Worm (Caenorhabditis elegans): Measurements from ENCODE around the gene F19F10.3.

The F19F10.3 gene

DNA sequence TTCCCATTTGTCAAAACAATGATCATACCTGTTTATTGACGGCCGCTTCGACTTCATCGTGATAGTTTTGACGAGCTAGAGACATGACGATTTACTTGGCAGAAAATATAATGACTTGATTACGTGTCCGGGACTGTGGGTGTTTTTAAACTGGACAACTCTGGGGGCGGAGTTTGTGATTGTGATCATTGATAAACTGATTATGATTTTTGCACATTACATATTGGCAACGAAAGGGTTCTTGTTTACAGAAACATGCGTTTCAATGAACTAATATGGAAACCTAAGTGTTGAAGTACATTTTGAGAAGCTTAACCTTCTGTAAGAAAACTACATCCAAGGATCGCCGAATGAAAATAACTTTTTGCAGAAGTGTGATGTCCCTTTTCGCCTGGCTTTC lies 4.4 kb upstream of the F19F10.3 start, which contains the start of gene ftn-1:
Gene ftn-1, minus strand, starts transcription at position 101 of the 400 bp plus-strand sequence.
- TF ChIP-seq ceh-43 (GFP tag; optimal IDR thresholded peaks at IDR 0.05) (no peak), mab-5 (tag; optimal IDR thresholded peaks at IDR 0.05) (no peak), lin-13 (tag; optimal IDR thresholded peaks at IDR 0.05) (no peak), drap-1 (GFP tag; optimal IDR thresholded peaks at IDR 0.05) (no peak), zip-8 (tag; optimal IDR thresholded peaks at IDR 0.05) (no peak), ceh-83 (GFP tag; optimal IDR thresholded peaks at IDR 0.05) (no peak), nhr-76 (tag; optimal IDR thresholded peaks at IDR 0.05) (no peak), lsy-2 (tag; optimal IDR thresholded peaks at IDR 0.05) (no peak), unc-120 (tag; optimal IDR thresholded peaks at IDR 0.05; ENCODE audit: poor library complexity, severe bottlenecking) (no peak), unc-62 (GFP tag; optimal IDR thresholded peaks at IDR 0.05) (no peak), nhr-12 (tag; optimal IDR thresholded peaks at IDR 0.05) (no peak), snpc-4 (tag; optimal IDR thresholded peaks at IDR 0.05) (no peak), elt-3 (tag; optimal IDR thresholded peaks at IDR 0.05) (no peak), mep-1 (tag; optimal IDR thresholded peaks at IDR 0.05) (no peak), mls-2 (tag; optimal IDR thresholded peaks at IDR 0.05) (no peak)

DNA sequence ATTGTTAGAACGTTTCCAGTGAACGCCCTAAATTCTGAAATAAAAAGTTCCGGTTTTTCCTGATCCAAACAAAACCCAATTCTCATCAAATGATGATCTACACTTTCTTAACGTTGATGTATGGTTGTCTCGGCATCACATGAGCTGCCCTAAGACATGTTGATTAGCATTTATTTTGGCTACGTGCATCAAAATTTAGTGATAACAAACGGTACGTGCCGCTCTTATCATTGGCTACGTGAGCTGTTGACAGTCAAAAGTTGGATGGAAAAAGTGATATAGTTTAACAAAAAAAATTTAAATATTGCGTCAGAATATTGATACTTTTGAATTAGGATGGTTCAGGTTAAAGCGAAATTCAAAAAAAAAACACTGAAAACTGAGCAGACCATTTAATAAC lies 3.9 kb upstream of the F19F10.3 start:
- TF ChIP-seq elt-3 (tag; optimal IDR thresholded peaks at IDR 0.05) = no peak
- no peak for TF ChIP-seq mls-2 (tag; optimal IDR thresholded peaks at IDR 0.05)
- no peak for TF ChIP-seq flh-1 (GFP tag; optimal IDR thresholded peaks at IDR 0.05)
- TF ChIP-seq unc-62 (GFP tag; optimal IDR thresholded peaks at IDR 0.05) = no peak
- no peak for TF ChIP-seq elt-1 (tag; optimal IDR thresholded peaks at IDR 0.05; ENCODE audit: borderline replicate concordance, insufficient read depth)
- TF ChIP-seq zip-8 (tag; optimal IDR thresholded peaks at IDR 0.05) = no peak
- TF ChIP-seq sem-2 (GFP tag; optimal IDR thresholded peaks at IDR 0.05) = no peak
- TF ChIP-seq lsy-2 (tag; optimal IDR thresholded peaks at IDR 0.05) = no peak

DNA sequence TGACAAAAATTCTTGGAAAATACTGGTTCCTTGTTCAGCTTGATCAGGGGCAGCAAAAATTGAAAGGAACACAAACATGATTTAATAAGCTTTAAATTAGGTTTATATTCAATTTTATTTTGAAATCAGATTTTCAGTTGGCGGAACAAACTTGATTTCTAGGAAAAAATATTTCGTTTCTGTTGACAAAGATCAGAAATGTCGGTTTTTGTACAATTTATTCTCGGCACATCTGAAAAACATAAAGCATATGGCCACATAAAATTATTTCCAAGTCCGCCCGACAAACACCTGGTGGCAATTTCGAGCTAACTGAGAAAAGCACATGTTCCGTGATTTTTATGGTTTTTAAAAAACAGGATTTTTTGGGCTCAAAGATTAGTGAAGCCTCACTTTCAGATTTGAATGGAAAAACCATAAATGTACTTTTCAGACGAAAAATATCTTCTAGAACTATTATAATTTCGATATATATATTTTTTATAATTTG lies 2.0 kb downstream of the F19F10.3 start, which contains the start of gene ttr-10:
Gene ttr-10, minus strand, starts transcription at position 51 of the 490 bp plus-strand sequence.
- no peak for TF ChIP-seq unc-62 (GFP tag; optimal IDR thresholded peaks at IDR 0.05)
- TF ChIP-seq ceh-39 (tag; optimal IDR thresholded peaks at IDR 0.05) = no peak

DNA sequence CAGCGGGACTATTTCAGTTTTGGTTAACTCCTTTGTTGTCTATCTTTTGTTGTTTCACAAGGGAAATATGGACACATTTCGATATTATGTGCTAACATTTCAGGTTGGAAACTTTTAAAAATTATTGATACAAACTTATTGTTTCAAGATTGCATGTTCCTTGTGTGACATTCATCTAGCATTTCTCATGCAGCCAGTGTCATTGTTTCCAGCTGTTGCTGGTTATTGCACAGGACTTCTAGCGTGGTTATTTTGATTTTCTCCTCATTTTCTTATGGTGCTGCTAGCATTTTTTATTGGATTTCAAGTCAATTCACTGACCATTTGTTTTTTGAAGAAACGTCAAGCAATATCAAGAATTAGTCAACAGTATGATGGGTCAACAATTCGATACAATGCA lies 4.0 kb downstream of the F19F10.3 start:
- no peak for TF ChIP-seq zip-8 (tag; optimal IDR thresholded peaks at IDR 0.05)
- TF ChIP-seq ceh-83 (GFP tag; optimal IDR thresholded peaks at IDR 0.05) = no peak
- TF ChIP-seq flh-1 (GFP tag; optimal IDR thresholded peaks at IDR 0.05) = no peak
- TF ChIP-seq lin-32 (GFP tag; optimal IDR thresholded peaks at IDR 0.05) = no peak
- no peak for TF ChIP-seq cnd-1 (tag; optimal IDR thresholded peaks at IDR 0.05)

DNA sequence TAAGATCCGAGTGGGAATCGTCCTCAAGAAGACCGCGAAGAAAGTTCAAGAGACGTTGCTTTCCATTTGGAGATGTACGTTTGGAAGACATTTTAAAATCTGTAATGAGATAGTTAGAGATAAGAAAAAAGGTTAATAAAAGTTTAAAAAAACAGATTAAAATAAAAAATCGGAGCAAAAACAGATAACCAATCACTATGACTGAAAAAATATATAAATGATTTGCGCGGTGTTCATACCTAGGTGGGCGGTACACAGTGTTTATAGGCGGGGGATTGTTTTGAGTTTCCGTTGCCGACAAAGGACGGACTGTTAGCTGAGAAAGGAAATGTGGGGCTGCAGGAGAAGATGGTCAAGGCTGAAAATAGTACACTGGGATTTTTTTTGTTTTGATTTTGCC lies 6.8 kb downstream of the F19F10.3 start, which contains the start of gene ets-7:
Gene ets-7, minus strand, starts transcription at position 101 of the 400 bp plus-strand sequence.
- TF ChIP-seq flh-1 (GFP tag; optimal IDR thresholded peaks at IDR 0.05) (no peak), mep-1 (tag; optimal IDR thresholded peaks at IDR 0.05) (no peak), pha-4 (tag; optimal IDR thresholded peaks at IDR 0.05) (no peak), ceh-39 (tag; optimal IDR thresholded peaks at IDR 0.05) (no peak), hlh-1 (tag; optimal IDR thresholded peaks at IDR 0.05) (no peak), bed-3 (GFP tag; optimal IDR thresholded peaks at IDR 0.05) (no peak), M03D4.4 (tag; optimal IDR thresholded peaks at IDR 0.05) (no peak), unc-39 (tag; optimal IDR thresholded peaks at IDR 0.05) (no peak), unc-120 (tag; optimal IDR thresholded peaks at IDR 0.05; ENCODE audit: poor library complexity, severe bottlenecking) (no peak), nhr-28 (tag; optimal IDR thresholded peaks at IDR 0.05) (no peak), zip-8 (tag; optimal IDR thresholded peaks at IDR 0.05) (no peak)

DNA sequence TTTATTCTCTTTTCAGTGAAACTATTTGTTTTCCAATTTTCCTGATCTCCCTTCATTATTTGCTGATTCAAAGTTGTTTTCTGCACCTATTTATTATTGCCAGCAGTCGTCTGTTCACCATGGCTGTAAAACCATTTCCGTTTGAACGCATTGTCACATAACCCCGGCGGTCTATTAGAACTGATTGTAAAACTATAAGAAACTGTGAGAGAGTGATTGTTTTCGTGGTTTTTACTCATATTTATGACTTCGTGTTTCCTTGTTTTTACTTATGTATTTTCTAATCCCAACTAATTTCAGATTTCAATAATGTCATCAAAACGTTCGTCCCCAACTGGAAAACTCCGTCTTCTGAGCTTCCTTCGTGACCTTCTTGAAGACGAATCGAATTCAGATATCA lies 11.0 kb downstream of the F19F10.3 start, which contains the start of gene F19F10.1:
Gene F19F10.1, plus strand, starts transcription at position 301 of the 400 bp plus-strand sequence.
- TF ChIP-seq ztf-11 (tag; optimal IDR thresholded peaks at IDR 0.05) (no peak), ham-2 (GFP tag; optimal IDR thresholded peaks at IDR 0.05) (no peak), M03D4.4 (tag; optimal IDR thresholded peaks at IDR 0.05) (no peak), lsy-2 (tag; optimal IDR thresholded peaks at IDR 0.05) (no peak), lin-13 (tag; optimal IDR thresholded peaks at IDR 0.05) (no peak), ceh-39 (tag; optimal IDR thresholded peaks at IDR 0.05) (no peak), bed-3 (GFP tag; optimal IDR thresholded peaks at IDR 0.05) (no peak), snpc-4 (tag; optimal IDR thresholded peaks at IDR 0.05) (no peak), unc-62 (GFP tag; optimal IDR thresholded peaks at IDR 0.05) (no peak), nhr-2 (tag; optimal IDR thresholded peaks at IDR 0.05) (no peak), zip-8 (tag; optimal IDR thresholded peaks at IDR 0.05) (no peak), drap-1 (GFP tag; optimal IDR thresholded peaks at IDR 0.05) (no peak), flh-1 (GFP tag; optimal IDR thresholded peaks at IDR 0.05) (no peak), nhr-28 (tag; optimal IDR thresholded peaks at IDR 0.05) (no peak), unc-120 (tag; optimal IDR thresholded peaks at IDR 0.05; ENCODE audit: poor library complexity, severe bottlenecking) (no peak), nhr-76 (tag; optimal IDR thresholded peaks at IDR 0.05) (no peak), pha-4 (tag; optimal IDR thresholded peaks at IDR 0.05) (no peak), elt-1 (tag; optimal IDR thresholded peaks at IDR 0.05; ENCODE audit: borderline replicate concordance, insufficient read depth) (no peak), nhr-237 (tag; optimal IDR thresholded peaks at IDR 0.05) (no peak), ceh-83 (GFP tag; optimal IDR thresholded peaks at IDR 0.05) (no peak)

Measured in whole organism, mixed stage, embryonic.